Fruit fly (Drosophila melanogaster): Measurements from ENCODE around the gene Smr.

Gene Smr

dm6 chrX:12747746-12748710 is 5.6 kb upstream of the Smr start (continued):
- TF ChIP-seq CG10462 (GFP tag; optimal IDR thresholded peaks at IDR 0.05) (no peak), lola (GFP tag; optimal IDR thresholded peaks at IDR 0.05) (peak in 1 of 3 experiments; percentile 82), CG10959 (GFP tag; IDR thresholded peaks at IDR 0.05) (no peak), bbx (GFP tag; IDR thresholded peaks at IDR 0.05; ENCODE audit: partially characterized antibody) (no peak), CG11247 (GFP tag; IDR thresholded peaks at IDR 0.05) (no peak), disco-r (GFP tag; optimal IDR thresholded peaks at IDR 0.05) (no peak), vvl (GFP tag; IDR thresholded peaks at IDR 0.05) (no peak; the same call in 1 of the 2 replicates), ind (GFP tag; optimal IDR thresholded peaks at IDR 0.05) (peak; percentile 33), Awh (GFP tag; IDR thresholded peaks at IDR 0.05) (no peak), sna (GFP tag; IDR thresholded peaks at IDR 0.05; ENCODE audit: partially characterized antibody) (no peak), CG12219 (GFP tag; optimal IDR thresholded peaks at IDR 0.05) (no peak), Lhr (GFP tag; optimal IDR thresholded peaks at IDR 0.05) (no peak), salm (tag; optimal IDR thresholded peaks at IDR 0.05) (no peak), MESR4 (GFP tag; optimal IDR thresholded peaks at IDR 0.05) (no peak), CG6683 (GFP tag; optimal IDR thresholded peaks at IDR 0.05) (peak; percentile 26), nerfin-2 (GFP tag; IDR thresholded peaks at IDR 0.05; ENCODE audit: partially characterized antibody) (no peak), peb (GFP tag; IDR thresholded peaks at IDR 0.05) (no peak), CG12744 (GFP tag; optimal IDR thresholded peaks at IDR 0.05) (no peak), BtbVII (GFP tag; optimal IDR thresholded peaks at IDR 0.05) (peak; percentile 10), Dip2 (GFP tag; IDR thresholded peaks at IDR 0.05) (no peak), CG1602 (GFP tag; optimal IDR thresholded peaks at IDR 0.05) (peak; percentile 40), sqz (GFP tag; optimal IDR thresholded peaks at IDR 0.05) (no peak), CG6854 (GFP tag; optimal IDR thresholded peaks at IDR 0.05) (no peak), NC2β (GFP tag; optimal IDR thresholded peaks at IDR 0.05) (no peak), CG5245 (GFP tag; optimal IDR thresholded peaks at IDR 0.05) (no peak), eyg (GFP tag; optimal IDR thresholded peaks at IDR 0.05) (no peak), ara (GFP tag; IDR thresholded peaks at IDR 0.05) (no peak), Ravus (GFP tag; IDR thresholded peaks at IDR 0.05) (no peak), CG8290 (GFP tag; optimal IDR thresholded peaks at IDR 0.05) (peak; percentile 25), CG8290 (tag; optimal IDR thresholded peaks at IDR 0.05) (no peak), tup (GFP tag; optimal IDR thresholded peaks at IDR 0.05) (no peak), CG17328 (GFP tag; IDR thresholded peaks at IDR 0.05) (peak; percentile 37; the same call in 1 of the 2 replicates), CG7556 (GFP tag; optimal IDR thresholded peaks at IDR 0.05) (peak; percentile 76), oc (tag; optimal IDR thresholded peaks at IDR 0.05) (no peak), trem (tag; optimal IDR thresholded peaks at IDR 0.05) (peak; percentile 67), CG13123 (GFP tag; optimal IDR thresholded peaks at IDR 0.05) (no peak), Mad (GFP tag; optimal IDR thresholded peaks at IDR 0.05) (no peak), Spps (tag; optimal IDR thresholded peaks at IDR 0.05) (peak; percentile 49), her (GFP tag; optimal IDR thresholded peaks at IDR 0.05) (no peak), PHDP (tag; optimal IDR thresholded peaks at IDR 0.05) (peak; percentile 68), sisA (GFP tag; IDR thresholded peaks at IDR 0.05) (peak; percentile 45), Nf-YB (GFP tag; optimal IDR thresholded peaks at IDR 0.05) (peak; percentile 49), ken (GFP tag; IDR thresholded peaks at IDR 0.05) (no peak), dm (GFP tag; optimal IDR thresholded peaks at IDR 0.05) (no peak), Opbp (GFP tag; IDR thresholded peaks at IDR 0.05; ENCODE audit: partially characterized antibody) (no peak), CG9215 (GFP tag; IDR thresholded peaks at IDR 0.05) (no peak), luna (GFP tag; optimal IDR thresholded peaks at IDR 0.05) (no peak), sim (GFP tag; IDR thresholded peaks at IDR 0.05) (no peak), CG13775 (GFP tag; optimal IDR thresholded peaks at IDR 0.05) (peak; percentile 35)
